Worm (Caenorhabditis elegans) whole organism, late embryonic: ENCODE data around the gene F34H10.4.

Source experiments
- K02D7.2 ChIP-seq: sonication (generic microtip); optimal IDR thresholded peaks from 2 replicates; lab custom pipeline; 2017; ENCODE audit warnings: mild to moderate bottlenecking, missing genetic modification characterization, missing compliant biosample characterization
- odd-2 ChIP-seq: sonication (generic microtip); optimal IDR thresholded peaks from 2 replicates; lab custom pipeline; 2017; ENCODE audit warnings: antibody characterized with exemption, mild to moderate bottlenecking, missing genetic modification characterization, missing compliant biosample characterization
- sdc-2 ChIP-seq: sonication (generic microtip); optimal IDR thresholded peaks from 2 replicates; lab custom pipeline; 2016; ENCODE audit warnings: missing genotype, missing genetic modification characterization, missing compliant biosample characterization
- ttx-3 ChIP-seq: sonication (generic microtip); optimal IDR thresholded peaks from 2 replicates; lab custom pipeline; 2016; ENCODE audit warnings: missing genetic modification reagents, missing genetic modification characterization, missing compliant biosample characterization

DNA sequence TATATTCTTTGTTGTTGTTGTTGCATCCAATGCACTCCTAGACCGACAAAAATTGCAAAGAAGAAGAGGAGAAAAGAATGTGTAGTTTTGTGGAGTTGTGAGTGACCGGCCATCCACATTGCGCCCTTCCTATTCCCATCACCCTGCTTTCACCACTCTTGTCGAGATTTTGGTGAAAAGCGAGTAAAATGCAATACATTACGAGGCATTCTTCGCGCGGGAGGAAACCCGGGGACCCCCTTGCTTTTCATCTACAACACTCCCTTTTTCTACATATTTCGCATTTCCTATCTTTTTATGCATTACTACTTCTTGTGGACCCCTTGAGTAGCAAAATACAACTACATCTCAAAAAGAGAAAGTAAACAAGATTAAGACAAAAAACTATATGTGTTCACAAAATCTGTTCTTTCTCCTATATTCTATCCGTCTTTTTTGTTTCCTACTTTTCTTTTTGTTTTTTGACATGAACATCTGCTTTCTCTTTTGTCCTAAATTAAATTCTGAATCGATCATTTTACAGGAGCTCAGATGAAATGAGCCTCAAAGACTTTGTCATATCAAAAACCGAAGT is 38.2 kb upstream of the F34H10.4 start, which contains the start of gene C11E4.6:
- no peak for TF ChIP-seq K02D7.2 (tag; lab: Kevin White, UChicago)
- TF ChIP-seq sdc-2 (tag; lab: Kevin White, UChicago) = no peak
- no peak for TF ChIP-seq ttx-3 (tag; lab: Kevin White, UChicago)
- TF ChIP-seq odd-2 (tag; lab: Kevin White, UChicago) = no peak
